Worm (Caenorhabditis elegans) whole organism, L1 larva: Measurements from ENCODE around the gene Y56A3A.22.

Experiments
- C04F5.9 ChIP-seq: sonication (generic microtip); optimal IDR thresholded peaks from 2 replicates; lab custom pipeline; 2016; ENCODE audit warnings: missing genetic modification characterization, missing compliant biosample characterization
- C34B4.2 ChIP-seq: sonication (generic microtip); optimal IDR thresholded peaks from 2 replicates; lab custom pipeline; 2017; ENCODE audit warnings: mild to moderate bottlenecking, missing genetic modification characterization, missing compliant biosample characterization
- F16B12.6 ChIP-seq: fragments of 150-350 bp; optimal IDR thresholded peaks from 2 replicates; lab custom pipeline; 2014; ENCODE audit warnings: missing biosample characterization, missing genetic modification characterization
- blmp-1 ChIP-seq: fragments of 150-350 bp; optimal IDR thresholded peaks from 2 replicates; lab custom pipeline; 2014; ENCODE audit warnings: missing biosample characterization, missing genetic modification characterization
- ceh-63 ChIP-seq: fragments of 200-800 bp; sonication (Bioruptor generic); optimal IDR thresholded peaks from 2 replicates; lab custom pipeline; 2018; ENCODE audit warnings: mild to moderate bottlenecking, missing genetic modification characterization, missing compliant biosample characterization
- ces-1 ChIP-seq: fragments of 150-350 bp; optimal IDR thresholded peaks from 2 replicates; lab custom pipeline; 2014; ENCODE audit warnings: missing biosample characterization, missing genetic modification reagents, missing genetic modification characterization
- dpl-1 ChIP-seq, 3 experiments: fragments of 150-350 bp in 2 of 3; sonication (generic microtip) in 1 of 3; optimal IDR thresholded peaks; 2 replicates each; lab custom pipeline; 2014 to 2017; ENCODE audit warnings: missing biosample characterization in 3 of 3, missing genetic modification characterization in 3 of 3, missing genetic modification reagents in 3 of 3
- efl-1 ChIP-seq, 4 experiments: fragments of 150-350 bp; optimal IDR thresholded peaks in 3 of 4; peaks in 1 of 4; 1 replicate in 1 of 4; 2 replicates in 3 of 4; lab custom pipeline; 2014; ENCODE audit warnings: missing biosample characterization in 2 of 4, missing genetic modification characterization in 2 of 4, missing genetic modification reagents in 2 of 4
- egl-13 ChIP-seq: sonication (generic microtip); optimal IDR thresholded peaks from 2 replicates; lab custom pipeline; 2016; ENCODE audit warnings: missing genotype, missing genetic modification reagents, missing genetic modification characterization, missing compliant biosample characterization
- elt-2 ChIP-seq: sonication (generic microtip); optimal IDR thresholded peaks from 2 replicates; lab custom pipeline; 2016; ENCODE audit warnings: missing genetic modification characterization, mild to moderate bottlenecking, inconsistent platforms, missing compliant biosample characterization, missing genetic modification reagents
- ets-5 ChIP-seq: fragments of 200-800 bp; sonication (Bioruptor generic); IDR thresholded peaks from 2 replicates; pipeline ENCODE4 v1.3.6; 2022; ENCODE audit warnings: missing genetic modification characterization, missing compliant biosample characterization
- fkh-8 ChIP-seq: sonication (generic microtip); optimal IDR thresholded peaks from 2 replicates; lab custom pipeline; 2016; ENCODE audit warnings: mild to moderate bottlenecking, missing genetic modification characterization, missing compliant biosample characterization
- fos-1 ChIP-seq: fragments of 150-350 bp; optimal IDR thresholded peaks from 2 replicates; lab custom pipeline; 2014; ENCODE audit warnings: missing biosample characterization, missing genetic modification characterization
- hlh-17 ChIP-seq: fragments of 200-800 bp; sonication (Bioruptor generic); optimal IDR thresholded peaks from 2 replicates; lab custom pipeline; 2018; ENCODE audit warnings: missing genetic modification characterization, mild to moderate bottlenecking, missing compliant biosample characterization, moderate library complexity, borderline replicate concordance
- isw-1 ChIP-seq: fragments of 200-800 bp; sonication (Bioruptor generic); IDR thresholded peaks from 2 replicates; pipeline ENCODE4 v1.3.6; 2022; ENCODE audit warnings: missing genetic modification characterization, missing compliant biosample characterization
- jun-1 ChIP-seq: fragments of 150-350 bp; optimal IDR thresholded peaks from 2 replicates; lab custom pipeline; 2014; ENCODE audit warnings: missing biosample characterization, missing genetic modification reagents, missing genetic modification characterization
- lin-14 ChIP-seq: fragments of 200-800 bp; sonication (Bioruptor generic); optimal IDR thresholded peaks from 2 replicates; lab custom pipeline; 2018; ENCODE audit warnings: mild to moderate bottlenecking, missing genetic modification characterization, moderate library complexity, missing compliant biosample characterization
- lin-15B ChIP-seq: fragments of 150-350 bp; sonication (generic microtip); optimal IDR thresholded peaks from 3 replicates; lab custom pipeline; 2014; ENCODE audit warnings: missing biosample characterization, missing genetic modification characterization
- lir-3 ChIP-seq: sonication (generic microtip); optimal IDR thresholded peaks from 2 replicates; lab custom pipeline; 2016; ENCODE audit warnings: mild to moderate bottlenecking, missing genetic modification characterization, moderate library complexity, missing compliant biosample characterization; ENCODE audit not compliant: poor library complexity
- mdl-1 ChIP-seq, 2 experiments: fragments of 150-350 bp; optimal IDR thresholded peaks; 2 replicates each; lab custom pipeline; 2014 to 2017; ENCODE audit warnings: missing biosample characterization in 2 of 2, missing genetic modification characterization in 2 of 2, inconsistent platforms in 1 of 2
- mep-1 ChIP-seq: fragments of 150-350 bp; optimal IDR thresholded peaks from 2 replicates; lab custom pipeline; 2014; ENCODE audit warnings: missing biosample characterization, missing genetic modification characterization
- nhr-12 ChIP-seq: sonication (generic microtip); optimal IDR thresholded peaks from 2 replicates; lab custom pipeline; 2017; ENCODE audit warnings: missing biosample characterization, missing genetic modification characterization
- nhr-47 ChIP-seq: sonication (generic microtip); optimal IDR thresholded peaks from 2 replicates; lab custom pipeline; 2016; ENCODE audit warnings: mild to moderate bottlenecking, missing genetic modification characterization, moderate library complexity, missing compliant biosample characterization
- nhr-84 ChIP-seq: sonication (generic microtip); optimal IDR thresholded peaks from 2 replicates; lab custom pipeline; 2017; ENCODE audit warnings: missing biosample characterization, missing genetic modification characterization
- nhr-85 ChIP-seq: sonication (generic microtip); peaks from one replicate; lab custom pipeline; 2016; ENCODE audit warnings: missing genetic modification characterization, inconsistent platforms, missing compliant biosample characterization
- pqm-1 ChIP-seq: sonication (generic microtip); optimal IDR thresholded peaks from 3 replicates; lab custom pipeline; 2017; ENCODE audit warnings: missing biosample characterization, missing genetic modification characterization
- snu-23 ChIP-seq: sonication (generic microtip); optimal IDR thresholded peaks from 2 replicates; lab custom pipeline; 2016; ENCODE audit warnings: missing genetic modification characterization, missing compliant biosample characterization
- sox-4 ChIP-seq: sonication (generic microtip); optimal IDR thresholded peaks from 2 replicates; lab custom pipeline; 2016; ENCODE audit warnings: missing genetic modification characterization, missing compliant biosample characterization
- swsn-7 ChIP-seq: sonication (generic microtip); optimal IDR thresholded peaks from 2 replicates; lab custom pipeline; 2016; ENCODE audit warnings: missing genetic modification characterization, missing compliant biosample characterization
- tbx-2 ChIP-seq: sonication (generic microtip); optimal IDR thresholded peaks from 2 replicates; lab custom pipeline; 2016; ENCODE audit warnings: missing genetic modification characterization, missing compliant biosample characterization
- unc-30 ChIP-seq: sonication (generic microtip); optimal IDR thresholded peaks from 2 replicates; lab custom pipeline; 2017; ENCODE audit warnings: missing biosample characterization, missing genetic modification characterization
- unc-62 ChIP-seq: fragments of 150-350 bp; optimal IDR thresholded peaks from 2 replicates; lab custom pipeline; 2014; ENCODE audit warnings: missing biosample characterization, missing genetic modification reagents, missing genetic modification characterization
- unc-86 ChIP-seq: sonication (generic microtip); optimal IDR thresholded peaks from 2 replicates; lab custom pipeline; 2016; ENCODE audit warnings: missing genetic modification characterization, missing compliant biosample characterization
- vab-15 ChIP-seq: sonication (generic microtip); optimal IDR thresholded peaks from 2 replicates; lab custom pipeline; 2017; ENCODE audit warnings: missing genotype, mild to moderate bottlenecking, missing genetic modification characterization, missing compliant biosample characterization
- zag-1 ChIP-seq: fragments of 150-350 bp; optimal IDR thresholded peaks from 2 replicates; lab custom pipeline; 2014; ENCODE audit warnings: missing biosample characterization, missing genetic modification characterization
- ztf-11 ChIP-seq, 2 experiments: sonication (generic microtip); optimal IDR thresholded peaks; 2 replicates each; lab custom pipeline; 2016 to 2017; ENCODE audit warnings: missing genetic modification characterization in 2 of 2, missing biosample characterization in 1 of 2, missing compliant biosample characterization in 1 of 2
- ztf-4 ChIP-seq: fragments of 150-350 bp; optimal IDR thresholded peaks from 2 replicates; lab custom pipeline; 2014; ENCODE audit warnings: missing biosample characterization, missing genetic modification characterization

Gene Y56A3A.22

ce11 chrIII:11895504-11895903 lies 26.0 kb upstream of the Y56A3A.22 start:
- TF ChIP-seq dpl-1 (GFP tag; optimal IDR thresholded peaks at IDR 0.05; lab: Kevin White, UChicago) (no peak), blmp-1 (tag; lab: Kevin White, UChicago) (no peak), efl-1 (optimal IDR thresholded peaks at IDR 0.05; lab: Kevin White, UChicago) (no peak), efl-1 (GFP tag; optimal IDR thresholded peaks at IDR 0.05 in 1 of 2; lab: Kevin White, UChicago) (peak in 1 of 2 experiments; percentile 31), nhr-12 (tag; lab: Kevin White, UChicago) (no peak)

DNA sequence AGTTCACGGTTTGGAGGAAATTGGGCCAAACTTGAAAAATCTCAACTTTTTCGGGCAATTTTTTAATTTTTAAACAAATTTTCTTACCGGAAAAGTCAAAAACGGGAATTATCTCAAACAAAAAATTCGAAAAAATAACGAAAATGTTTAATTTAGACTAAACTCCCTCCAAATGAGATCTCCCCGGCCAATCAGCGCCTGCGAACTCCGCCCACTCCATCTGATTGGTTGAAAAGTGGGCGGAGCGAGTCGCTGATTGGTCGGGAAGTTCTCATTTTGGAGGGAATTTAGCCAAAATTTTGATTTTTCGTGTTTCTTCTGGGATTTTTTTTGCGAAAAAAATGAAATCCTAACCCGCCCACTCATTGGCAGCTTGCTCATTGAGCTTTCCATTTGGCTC lies 24.8 kb upstream of the Y56A3A.22 start:
- no peak for TF ChIP-seq nhr-47 (tag; lab: Kevin White, UChicago)
- no peak for TF ChIP-seq swsn-7
- TF ChIP-seq nhr-85: peak; percentile 46
- no peak for TF ChIP-seq mep-1 (tag; lab: Kevin White, UChicago)

DNA sequence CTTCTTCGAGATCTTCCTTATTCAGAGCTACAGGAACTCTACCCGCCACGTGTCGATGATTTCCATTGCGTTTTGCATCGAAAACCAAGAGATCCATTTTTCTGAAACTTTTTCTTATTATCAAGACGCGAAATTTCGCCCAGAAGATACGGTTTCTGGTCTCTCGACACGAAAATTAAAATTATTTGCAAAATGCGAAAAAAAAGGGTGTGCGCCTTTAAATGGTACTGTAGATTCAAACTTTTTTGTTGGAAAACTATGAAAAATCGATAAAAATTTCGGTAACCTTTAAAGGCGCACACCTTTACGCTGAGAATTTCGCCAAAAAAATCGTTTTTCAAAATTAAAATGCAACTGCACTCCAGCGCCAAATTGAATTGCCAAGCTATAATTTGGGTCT lies 23.3 kb upstream of the Y56A3A.22 start, which contains the start of gene tsen-2:
Gene tsen-2 (minus strand): TSS at position 101 of the 400 bp plus-strand sequence.
- no peak for TF ChIP-seq unc-86 (tag; lab: Kevin White, UChicago)
- no peak for TF ChIP-seq fkh-8 (tag; lab: Kevin White, UChicago)
- no peak for TF ChIP-seq zag-1 (tag; lab: Kevin White, UChicago)
- no peak for TF ChIP-seq egl-13 (tag; lab: Kevin White, UChicago)
- no peak for TF ChIP-seq hlh-17
- no peak for TF ChIP-seq dpl-1 (GFP tag; optimal IDR thresholded peaks at IDR 0.05; lab: Kevin White, UChicago)
- TF ChIP-seq F16B12.6 (tag; lab: Kevin White, UChicago): no peak
- TF ChIP-seq ztf-11 (tag; optimal IDR thresholded peaks at IDR 0.05; lab: Kevin White, UChicago): no peak
- no peak for TF ChIP-seq ces-1
- TF ChIP-seq C34B4.2 (tag; lab: Kevin White, UChicago): no peak
- TF ChIP-seq vab-15 (tag; lab: Kevin White, UChicago): no peak
- no peak for TF ChIP-seq unc-62
- TF ChIP-seq lir-3: no peak
- TF ChIP-seq unc-30: no peak
- no peak for TF ChIP-seq ztf-4 (tag; lab: Kevin White, UChicago)
- no peak for TF ChIP-seq tbx-2 (tag; lab: Kevin White, UChicago)
- no peak for TF ChIP-seq efl-1 (optimal IDR thresholded peaks at IDR 0.05; lab: Kevin White, UChicago)
- no peak for TF ChIP-seq efl-1 (GFP tag; optimal IDR thresholded peaks at IDR 0.05 in 1 of 2; lab: Kevin White, UChicago)
- TF ChIP-seq elt-2 (tag; lab: Kevin White, UChicago): no peak
- TF ChIP-seq ceh-63 (GFP tag; lab: Kevin White, UChicago): no peak
- no peak for TF ChIP-seq fos-1 (tag; lab: Kevin White, UChicago)
- TF ChIP-seq, all 84 proteins: peak for 0

DNA sequence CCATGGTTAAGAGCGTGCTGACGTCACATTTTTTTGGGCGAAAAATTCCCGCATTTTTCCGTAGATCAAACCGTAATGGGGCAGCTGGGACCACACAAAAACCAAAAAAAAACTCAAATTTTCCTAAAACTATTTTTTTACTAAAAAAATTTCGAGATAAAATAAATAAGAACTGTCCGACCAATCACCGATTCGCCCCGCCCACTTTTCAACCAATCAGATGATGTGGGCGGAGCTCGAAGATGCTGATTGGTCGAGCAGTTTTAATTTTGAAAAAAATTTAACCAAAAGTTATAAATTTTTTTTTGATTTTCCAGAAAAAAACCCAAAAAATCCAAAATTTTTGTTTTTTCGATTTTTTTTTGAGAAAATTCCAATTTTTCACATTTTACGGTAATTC lies 21.5 kb upstream of the Y56A3A.22 start:
- TF ChIP-seq unc-30 (no peak), C34B4.2 (tag; lab: Kevin White, UChicago) (no peak), jun-1 (tag; lab: Kevin White, UChicago) (no peak), pqm-1 (tag; lab: Kevin White, UChicago) (no peak), blmp-1 (tag; lab: Kevin White, UChicago) (no peak), unc-62 (no peak), swsn-7 (no peak), mep-1 (tag; lab: Kevin White, UChicago) (no peak), nhr-12 (tag; lab: Kevin White, UChicago) (no peak), ets-5 (no peak), sox-4 (no peak), C04F5.9 (no peak), lin-14 (no peak), isw-1 (no peak), nhr-84 (tag; lab: Kevin White, UChicago) (no peak), lin-15B (tag; lab: Kevin White, UChicago) (no peak), mdl-1 (tag; optimal IDR thresholded peaks at IDR 0.05; lab: Kevin White, UChicago) (no peak), snu-23 (GFP tag; lab: Kevin White, UChicago) (no peak), dpl-1 (GFP tag; optimal IDR thresholded peaks at IDR 0.05; lab: Kevin White, UChicago) (no peak)
